Fruit fly (Drosophila melanogaster) whole organism: ENCODE results near the gene TotM.

Source experiments
- CG8478 ChIP-seq: fragments of >200 bp; optimal IDR thresholded peaks from 2 replicates; lab custom pipeline; 2018; ENCODE audit warnings: inconsistent platforms
- Dll ChIP-seq: fragments of >200 bp; optimal IDR thresholded peaks from 2 replicates; lab custom pipeline; 2017
- EcR ChIP-seq, 2 experiments: fragments of >200 bp; optimal IDR thresholded peaks; 2 replicates each; lab custom pipeline; 2017; ENCODE audit warnings: missing biosample characterization in 2 of 2, missing genetic modification characterization in 2 of 2, missing genetic modification reagents in 2 of 2
- pan ChIP-seq: fragments of >200 bp; optimal IDR thresholded peaks from 2 replicates; lab custom pipeline; 2017
- psq ChIP-seq: fragments of >200 bp; optimal IDR thresholded peaks from 2 replicates; lab custom pipeline; 2017
- usp ChIP-seq: fragments of >200 bp; optimal IDR thresholded peaks from 2 replicates; lab custom pipeline; 2017; ENCODE audit warnings: missing biosample characterization, missing genetic modification characterization, mixed read lengths

Gene TotM

dm6 chr2L:5327266-5327621 lies 2.4 kb upstream of the TotM start:
- no peak for TF ChIP-seq usp (GFP tag; lab: Kevin White, UChicago)
- no peak for TF ChIP-seq psq (lab: Kevin White, UChicago)
- TF ChIP-seq CG8478 (lab: Kevin White, UChicago), result no peak
- TF ChIP-seq pan (lab: Kevin White, UChicago), result no peak
- no peak for TF ChIP-seq Dll (lab: Kevin White, UChicago)
- TF ChIP-seq EcR (GFP tag; optimal IDR thresholded peaks at IDR 0.05; lab: Kevin White, UChicago), result no peak

- TF ChIP-seq psq (lab: Kevin White, UChicago), result no peak
- TF ChIP-seq Dll (lab: Kevin White, UChicago), result no peak
- no peak for TF ChIP-seq usp (GFP tag; lab: Kevin White, UChicago)
- no peak for TF ChIP-seq CG8478 (lab: Kevin White, UChicago)
- TF ChIP-seq EcR (GFP tag; optimal IDR thresholded peaks at IDR 0.05; lab: Kevin White, UChicago), result no peak
- TF ChIP-seq pan (lab: Kevin White, UChicago), result no peak
These were observed 693 bp upstream of the TotM start, which contains the start of gene CG14022 for dm6 chr2L:5328829-5329499. Gene CG14022 (minus strand): TSS chr2L:5328879.

dm6 chr2L:5332574-5332973 lies 2.9 kb downstream of the TotM start:
- no peak for TF ChIP-seq Dll (lab: Kevin White, UChicago)
- TF ChIP-seq CG8478 (lab: Kevin White, UChicago), result no peak
- no peak for TF ChIP-seq usp (GFP tag; lab: Kevin White, UChicago)

- TF ChIP-seq Dll (lab: Kevin White, UChicago) (no peak), CG8478 (lab: Kevin White, UChicago) (no peak), psq (lab: Kevin White, UChicago) (no peak), usp (GFP tag; lab: Kevin White, UChicago) (no peak), EcR (GFP tag; optimal IDR thresholded peaks at IDR 0.05; lab: Kevin White, UChicago) (no peak), pan (lab: Kevin White, UChicago) (no peak)
These were observed 7.5 kb downstream of the TotM start for dm6 chr2L:5337159-5337558.

- TF ChIP-seq usp (GFP tag; lab: Kevin White, UChicago), result no peak
- no peak for TF ChIP-seq pan (lab: Kevin White, UChicago)
- TF ChIP-seq EcR (GFP tag; optimal IDR thresholded peaks at IDR 0.05; lab: Kevin White, UChicago), result no peak
- TF ChIP-seq CG8478 (lab: Kevin White, UChicago), result no peak
- TF ChIP-seq psq (lab: Kevin White, UChicago), result no peak
- no peak for TF ChIP-seq Dll (lab: Kevin White, UChicago)
These were observed 8.5 kb downstream of the TotM start, which contains the start of gene fusl for dm6 chr2L:5338024-5338720. Gene fusl (minus strand): TSS chr2L:5338073.

dm6 chr2L:5338721-5339036 lies 9.0 kb downstream of the TotM start:
- TF ChIP-seq usp (GFP tag; lab: Kevin White, UChicago) (no peak), EcR (GFP tag; optimal IDR thresholded peaks at IDR 0.05; lab: Kevin White, UChicago) (no peak), psq (lab: Kevin White, UChicago) (no peak), pan (lab: Kevin White, UChicago) (no peak)

- no peak for TF ChIP-seq CG8478 (lab: Kevin White, UChicago)
- TF ChIP-seq psq (lab: Kevin White, UChicago), result no peak
- TF ChIP-seq Dll (lab: Kevin White, UChicago), result no peak
- no peak for TF ChIP-seq pan (lab: Kevin White, UChicago)
- TF ChIP-seq usp (GFP tag; lab: Kevin White, UChicago), result no peak
- TF ChIP-seq EcR (GFP tag; optimal IDR thresholded peaks at IDR 0.05; lab: Kevin White, UChicago), result no peak
These were observed 11.5 kb downstream of the TotM start for dm6 chr2L:5341015-5341608.

dm6 chr2L:5342119-5342817 lies 12.6 kb downstream of the TotM start, which contains the start of gene Acsf2:
Gene Acsf2 (minus strand): TSS chr2L:5342234.
- TF ChIP-seq psq (lab: Kevin White, UChicago) (no peak), usp (GFP tag; lab: Kevin White, UChicago) (no peak), EcR (GFP tag; optimal IDR thresholded peaks at IDR 0.05; lab: Kevin White, UChicago) (no peak), CG8478 (lab: Kevin White, UChicago) (no peak), Dll (lab: Kevin White, UChicago) (no peak), pan (lab: Kevin White, UChicago) (no peak)

dm6 chr2L:5345900-5346299 lies 16.2 kb downstream of the TotM start, which contains the start of gene nompC:
Gene nompC (plus strand): TSS chr2L:5346200.
- TF ChIP-seq Dll (lab: Kevin White, UChicago) (no peak), EcR (GFP tag; optimal IDR thresholded peaks at IDR 0.05; lab: Kevin White, UChicago) (no peak), pan (lab: Kevin White, UChicago) (no peak), usp (GFP tag; lab: Kevin White, UChicago) (no peak), psq (lab: Kevin White, UChicago) (no peak), CG8478 (lab: Kevin White, UChicago) (no peak)

dm6 chr2L:5348591-5348990 lies 18.9 kb downstream of the TotM start:
- TF ChIP-seq CG8478 (lab: Kevin White, UChicago) (no peak), usp (GFP tag; lab: Kevin White, UChicago) (no peak), Dll (lab: Kevin White, UChicago) (no peak), pan (lab: Kevin White, UChicago) (no peak), EcR (GFP tag; optimal IDR thresholded peaks at IDR 0.05; lab: Kevin White, UChicago) (no peak), psq (lab: Kevin White, UChicago) (no peak)
